Fruit fly (Drosophila melanogaster): ENCODE data around the gene CG15741.

DNA sequence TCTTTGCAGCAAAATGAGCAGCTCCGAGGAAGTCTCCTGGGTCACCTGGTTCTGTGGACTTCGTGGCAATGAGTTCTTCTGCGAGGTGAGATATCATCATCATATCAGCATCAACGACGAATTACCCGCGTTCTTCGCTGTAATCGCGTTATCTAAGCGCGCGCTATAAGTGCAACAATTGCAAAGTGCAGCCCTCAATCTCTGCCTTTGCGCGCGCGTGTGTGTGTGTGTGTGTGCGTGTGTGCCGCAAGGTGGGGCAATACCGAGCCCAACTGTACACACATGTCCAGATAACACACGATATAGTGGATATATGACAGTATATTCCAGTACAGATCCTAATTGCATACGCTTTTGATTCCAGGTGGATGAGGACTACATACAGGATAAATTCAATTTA, 44.4 kb downstream of the CG15741 start:
- TF ChIP-seq h (GFP tag; optimal IDR thresholded peaks at IDR 0.05) (no peak), CG9705 (GFP tag; optimal IDR thresholded peaks at IDR 0.05) (no peak), usp (GFP tag; optimal IDR thresholded peaks at IDR 0.05) (no peak), dl (GFP tag; optimal IDR thresholded peaks at IDR 0.05; ENCODE audit: insufficient read depth in 1 of 2, partially characterized antibody in 2 of 2) (no peak), Rel (GFP tag; optimal IDR thresholded peaks at IDR 0.05) (no peak), Rel (tag; optimal IDR thresholded peaks at IDR 0.05) (no peak), Hr78 (GFP tag; optimal IDR thresholded peaks at IDR 0.05) (no peak), dsf (GFP tag; optimal IDR thresholded peaks at IDR 0.05; ENCODE audit: borderline replicate concordance) (no peak), Dfd (GFP tag; optimal IDR thresholded peaks at IDR 0.05) (no peak), jim (GFP tag; optimal IDR thresholded peaks at IDR 0.05) (no peak), Mio (GFP tag; optimal IDR thresholded peaks at IDR 0.05) (no peak), pan (optimal IDR thresholded peaks at IDR 0.05) (no peak), psq (GFP tag; optimal IDR thresholded peaks at IDR 0.05) (no peak)

Data from whole organism, wandering third instar larva.